Fruit fly (Drosophila melanogaster) whole organism, embryonic: Measurements from ENCODE around the gene CG13096.

Experiments used
- Asciz ChIP-seq: fragments of 200-800 bp; sonication (Bioruptor generic); optimal IDR thresholded peaks from 2 replicates; lab custom pipeline; 2017; ENCODE audit warnings: missing biosample characterization, mild to moderate bottlenecking, missing genetic modification characterization, missing genetic modification reagents
- Atf3 ChIP-seq: fragments of 200-800 bp; sonication (Bioruptor generic); optimal IDR thresholded peaks from 3 replicates; lab custom pipeline; 2016; ENCODE audit warnings: missing biosample characterization, missing genetic modification characterization
- BtbVII ChIP-seq: fragments of 200-800 bp; sonication (Bioruptor generic); optimal IDR thresholded peaks from 3 replicates; lab custom pipeline; 2017; ENCODE audit warnings: missing biosample characterization, mild to moderate bottlenecking, missing genetic modification characterization
- CG10462 ChIP-seq: fragments of 200-800 bp; sonication (Bioruptor generic); optimal IDR thresholded peaks from 2 replicates; lab custom pipeline; 2016; ENCODE audit warnings: missing biosample characterization, missing genetic modification characterization
- CG13296 ChIP-seq: fragments of 200-800 bp; sonication (Bioruptor generic); optimal IDR thresholded peaks from 3 replicates; lab custom pipeline; 2018; ENCODE audit warnings: missing biosample characterization, mild to moderate bottlenecking, missing genetic modification characterization
- CG13424 ChIP-seq: fragments of 200-800 bp; sonication (Bioruptor generic); optimal IDR thresholded peaks from 2 replicates; lab custom pipeline; 2019; ENCODE audit warnings: missing biosample characterization, mild to moderate bottlenecking, missing genetic modification characterization, moderate library complexity
- CG13775 ChIP-seq: fragments of 200-800 bp; sonication (Bioruptor generic); optimal IDR thresholded peaks from 3 replicates; lab custom pipeline; 2017; ENCODE audit warnings: missing biosample characterization, mild to moderate bottlenecking, missing genetic modification characterization
- CG14050 ChIP-seq: fragments of 200-800 bp; sonication (Bioruptor generic); IDR thresholded peaks from 3 replicates; pipeline ENCODE4 v1.3.6; 2022; ENCODE audit warnings: missing biosample characterization, missing genetic modification characterization
- CG15601 ChIP-seq: fragments of 200-800 bp; sonication (Bioruptor generic); optimal IDR thresholded peaks from 3 replicates; lab custom pipeline; 2019; ENCODE audit warnings: missing biosample characterization, mild to moderate bottlenecking, missing genetic modification characterization, moderate library complexity
- CG1792 ChIP-seq: fragments of 200-800 bp; sonication (Bioruptor generic); optimal IDR thresholded peaks from 2 replicates; lab custom pipeline; 2016; ENCODE audit warnings: missing biosample characterization, missing genetic modification characterization
- CG2129 ChIP-seq: fragments of 200-800 bp; sonication (Bioruptor generic); IDR thresholded peaks from 2 replicates; pipeline ENCODE4 v1.3.6; 2022; ENCODE audit warnings: missing biosample characterization, missing genetic modification characterization; ENCODE audit not compliant: partially characterized antibody
- CG2199 ChIP-seq: fragments of 200-800 bp; sonication (Bioruptor generic); IDR thresholded peaks from 3 replicates; pipeline ENCODE4 v1.3.6; 2022; ENCODE audit warnings: missing biosample characterization, missing genetic modification characterization
- CG2712 ChIP-seq: fragments of 200-800 bp; optimal IDR thresholded peaks from 3 replicates; lab custom pipeline; 2019; ENCODE audit warnings: missing biosample characterization, mild to moderate bottlenecking, missing genetic modification characterization, moderate library complexity
- CG2875 ChIP-seq: fragments of 200-800 bp; sonication (Bioruptor generic); optimal IDR thresholded peaks from 2 replicates; lab custom pipeline; 2017; ENCODE audit warnings: missing biosample characterization, mild to moderate bottlenecking, missing genetic modification characterization, missing genetic modification reagents
- CG3995 ChIP-seq: fragments of 200-800 bp; sonication (Bioruptor generic); optimal IDR thresholded peaks from 3 replicates; lab custom pipeline; 2016; ENCODE audit warnings: missing biosample characterization, missing genetic modification characterization
- CG42726 ChIP-seq: fragments of 200-800 bp; sonication (Bioruptor generic); IDR thresholded peaks from 2 replicates; pipeline ENCODE4 v1.3.6; 2022; ENCODE audit warnings: missing biosample characterization, missing genetic modification characterization; ENCODE audit not compliant: partially characterized antibody
- CG8924 ChIP-seq: fragments of 200-800 bp; optimal IDR thresholded peaks from 3 replicates; lab custom pipeline; 2019; ENCODE audit warnings: missing biosample characterization, mild to moderate bottlenecking, missing genetic modification characterization, moderate library complexity
- D19A ChIP-seq: fragments of 200-800 bp; optimal IDR thresholded peaks from 3 replicates; lab custom pipeline; 2019; ENCODE audit warnings: missing biosample characterization, mild to moderate bottlenecking, missing genetic modification characterization, moderate library complexity
- Dip3 ChIP-seq: fragments of 200-800 bp; sonication (Bioruptor generic); optimal IDR thresholded peaks from 3 replicates; lab custom pipeline; 2016; ENCODE audit warnings: missing biosample characterization, missing genetic modification characterization
- Dll ChIP-seq: fragments of 200-800 bp; sonication (Bioruptor generic); IDR thresholded peaks from 4 replicates; pipeline ENCODE4 v1.3.6; 2022; ENCODE audit warnings: missing biosample characterization, missing genetic modification characterization; ENCODE audit not compliant: partially characterized antibody
- Doc3 ChIP-seq: fragments of 200-800 bp; sonication (Bioruptor generic); IDR thresholded peaks from 3 replicates; pipeline ENCODE4 v1.3.6; 2022; ENCODE audit warnings: missing biosample characterization, missing genetic modification characterization; ENCODE audit not compliant: partially characterized antibody
- E2f1 ChIP-seq: fragments of 200-800 bp; sonication (Bioruptor generic); IDR thresholded peaks from 2 replicates; pipeline ENCODE4 v1.3.6; 2022; ENCODE audit warnings: missing biosample characterization, missing genetic modification characterization
- Ets97D ChIP-seq: fragments of 200-800 bp; sonication (Bioruptor generic); optimal IDR thresholded peaks from 3 replicates; lab custom pipeline; 2016; ENCODE audit warnings: missing biosample characterization, missing genetic modification characterization
- Fer1 ChIP-seq: fragments of 200-800 bp; sonication (Bioruptor generic); optimal IDR thresholded peaks from 2 replicates; lab custom pipeline; 2017; ENCODE audit warnings: missing biosample characterization, mild to moderate bottlenecking, missing genetic modification characterization
- NC2α ChIP-seq: fragments of 200-800 bp; sonication (Bioruptor generic); optimal IDR thresholded peaks from 2 replicates; lab custom pipeline; 2016; ENCODE audit warnings: missing biosample characterization, missing genetic modification characterization
- Nf-YB ChIP-seq: fragments of 200-800 bp; sonication (Bioruptor generic); optimal IDR thresholded peaks from 3 replicates; lab custom pipeline; 2019; ENCODE audit warnings: missing biosample characterization, mild to moderate bottlenecking, missing genetic modification characterization, moderate library complexity
- Scr ChIP-seq: fragments of 200-800 bp; sonication (Bioruptor generic); IDR thresholded peaks from 2 replicates; pipeline ENCODE4 v1.3.6; 2022; ENCODE audit warnings: missing biosample characterization, missing genetic modification characterization; ENCODE audit not compliant: partially characterized antibody
- Trl ChIP-seq, 3 experiments: fragments of >200 bp in 2 of 3; fragments of 200-800 bp in 1 of 3; sonication (Bioruptor generic) in 1 of 3; optimal IDR thresholded peaks; 2 replicates in 1 of 3; 3 replicates in 2 of 3; lab custom pipeline; 2016 to 2017; ENCODE audit warnings: missing biosample characterization in 1 of 3, missing genetic modification characterization in 1 of 3
- YL-1 ChIP-seq: fragments of 200-800 bp; sonication (Bioruptor generic); optimal IDR thresholded peaks from 3 replicates; lab custom pipeline; 2017; ENCODE audit warnings: missing biosample characterization, mild to moderate bottlenecking, missing genetic modification characterization
- ac ChIP-seq: fragments of 200-800 bp; sonication (Bioruptor generic); optimal IDR thresholded peaks from 3 replicates; lab custom pipeline; 2017; ENCODE audit warnings: missing biosample characterization, mild to moderate bottlenecking, missing genetic modification characterization
- aop ChIP-seq: fragments of 200-800 bp; sonication (Bioruptor generic); IDR thresholded peaks from 2 replicates; pipeline ENCODE4 v1.3.6; 2022; ENCODE audit warnings: missing biosample characterization, missing genetic modification characterization
- bab2 ChIP-seq: fragments of 200-800 bp; sonication (Bioruptor generic); optimal IDR thresholded peaks from 2 replicates; lab custom pipeline; 2016; ENCODE audit warnings: missing biosample characterization, missing genetic modification characterization
- bcd ChIP-seq: fragments of 200-800 bp; sonication (Bioruptor generic); optimal IDR thresholded peaks from 2 replicates; lab custom pipeline; 2017; ENCODE audit warnings: missing biosample characterization, mild to moderate bottlenecking, missing genetic modification characterization
- caup ChIP-seq: fragments of 200-800 bp; sonication (Bioruptor generic); optimal IDR thresholded peaks from 3 replicates; lab custom pipeline; 2017; ENCODE audit warnings: missing biosample characterization, mild to moderate bottlenecking, missing genetic modification characterization, moderate library complexity; ENCODE audit not compliant: severe bottlenecking
- chm ChIP-seq: fragments of 200-800 bp; sonication (Bioruptor generic); IDR thresholded peaks from 2 replicates; pipeline ENCODE4 v1.3.6; 2022; ENCODE audit warnings: missing biosample characterization, missing genetic modification characterization
- croc ChIP-seq: fragments of 200-800 bp; sonication (Bioruptor generic); conservative IDR thresholded peaks from 3 replicates; pipeline ENCODE4 v1.3.6; 2022; ENCODE audit warnings: missing biosample characterization, missing genetic modification characterization
- ewg ChIP-seq: fragments of 200-800 bp; sonication (Bioruptor generic); optimal IDR thresholded peaks from 3 replicates; lab custom pipeline; 2017; ENCODE audit warnings: mild to moderate bottlenecking, missing biosample characterization, missing genetic modification reagents, missing genetic modification characterization
- exex ChIP-seq: fragments of 200-800 bp; sonication (Bioruptor generic); optimal IDR thresholded peaks from 4 replicates; lab custom pipeline; 2018; ENCODE audit warnings: missing biosample characterization, mild to moderate bottlenecking, missing genetic modification characterization, moderate library complexity
- hkb ChIP-seq, 2 experiments: fragments of 200-800 bp in 1 of 2; fragments of >200 bp in 1 of 2; sonication (Bioruptor generic) in 1 of 2; IDR thresholded peaks in 1 of 2; optimal IDR thresholded peaks in 1 of 2; 2 replicates each; pipeline versions ENCODE4 v1.3.6 to Lab custom; 2017 to 2022; ENCODE audit warnings: missing biosample characterization in 1 of 2, missing genetic modification characterization in 1 of 2
- nom ChIP-seq: fragments of 200-800 bp; sonication (Bioruptor generic); optimal IDR thresholded peaks from 2 replicates; lab custom pipeline; 2017; ENCODE audit warnings: missing biosample characterization, missing genetic modification characterization, mild to moderate bottlenecking, moderate library complexity, missing genetic modification reagents
- p53 ChIP-seq: fragments of 200-800 bp; sonication (Bioruptor generic); optimal IDR thresholded peaks from 2 replicates; lab custom pipeline; 2016; ENCODE audit warnings: missing biosample characterization, missing genetic modification characterization
- pan ChIP-seq, 4 experiments: fragments of >200 bp in 3 of 4; fragments of 200-800 bp in 1 of 4; sonication (Bioruptor generic) in 1 of 4; optimal IDR thresholded peaks in 3 of 4; IDR thresholded peaks in 1 of 4; 2 replicates each; pipeline versions ENCODE4 v1.3.6 to Lab custom; 2017 to 2022; ENCODE audit warnings: missing biosample characterization in 2 of 4, missing genetic modification characterization in 2 of 4, mixed read lengths in 1 of 4
- pros ChIP-seq: fragments of 200-800 bp; sonication (Bioruptor generic); optimal IDR thresholded peaks from 3 replicates; lab custom pipeline; 2019; ENCODE audit warnings: missing biosample characterization, mild to moderate bottlenecking, missing genetic modification characterization, moderate library complexity
- row ChIP-seq: fragments of 200-800 bp; sonication (Bioruptor generic); IDR thresholded peaks from 3 replicates; pipeline ENCODE4 v1.3.6; 2022; ENCODE audit warnings: missing biosample characterization, missing genetic modification characterization
- slou ChIP-seq: fragments of 200-800 bp; sonication (Bioruptor generic); optimal IDR thresholded peaks from 3 replicates; lab custom pipeline; 2016; ENCODE audit warnings: missing biosample characterization, missing genetic modification characterization
- ttk ChIP-seq: fragments of 200-800 bp; sonication (Bioruptor generic); IDR thresholded peaks from 2 replicates; pipeline ENCODE4 v2.1.2; 2022; ENCODE audit warnings: missing biosample characterization, missing genetic modification characterization
- wek ChIP-seq: fragments of 200-800 bp; sonication (Bioruptor generic); optimal IDR thresholded peaks from 3 replicates; lab custom pipeline; 2018; ENCODE audit warnings: missing biosample characterization, mild to moderate bottlenecking, missing genetic modification characterization, moderate library complexity

Gene CG13096

DNA sequence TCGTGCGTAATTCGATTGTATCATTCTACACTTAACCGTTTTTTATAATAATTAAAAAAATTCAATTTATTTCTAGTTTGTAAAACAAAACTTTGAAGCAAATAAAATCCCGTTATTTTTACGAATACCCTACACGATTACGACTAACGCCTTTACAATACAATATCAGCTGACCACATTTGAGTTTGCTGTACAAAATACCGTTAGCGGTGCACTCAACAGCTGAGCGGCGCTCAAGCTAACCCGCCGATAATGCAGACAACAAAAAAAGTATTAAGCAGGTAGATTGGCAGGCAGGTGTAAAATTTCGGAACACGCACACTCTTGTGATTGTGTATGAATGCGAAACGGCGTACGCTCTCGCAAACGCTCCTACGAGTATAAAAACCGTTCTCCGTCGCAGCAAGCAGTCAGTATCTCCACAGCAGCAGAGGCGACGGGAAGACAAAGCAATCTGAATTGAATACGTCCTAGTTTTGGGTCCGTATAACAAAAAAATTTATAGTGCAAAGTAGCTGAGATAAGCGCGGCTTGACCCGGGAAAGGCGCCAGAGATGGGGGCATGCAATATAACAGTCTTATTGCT is 10.2 kb upstream of the CG13096 start, which contains the start of gene Acer:
Gene Acer (plus strand): TSS at position 210 of the 586 bp plus-strand sequence.
- TF ChIP-seq Dll (GFP tag; lab: Robert Waterston, UW) = peak; percentile 60; the same call in 3 of the 4 replicates
- TF ChIP-seq CG42726 (GFP tag; lab: Robert Waterston, UW) = no peak
- peak; percentile 30 for TF ChIP-seq CG2712 (tag; lab: Kevin White, UChicago)
- no peak for TF ChIP-seq croc (GFP tag; lab: Robert Waterston, UW)
- peak; percentile 20 for TF ChIP-seq CG10462 (GFP tag; lab: Kevin White, UChicago)
- TF ChIP-seq CG13775 (GFP tag; lab: Kevin White, UChicago) = no peak
- TF ChIP-seq ewg = no peak
- no peak for TF ChIP-seq CG15601 (tag; lab: Kevin White, UChicago)
- TF ChIP-seq Asciz (GFP tag; lab: Kevin White, UChicago) = no peak
- TF ChIP-seq bab2 (GFP tag; lab: Kevin White, UChicago) = no peak
- peak; percentile 40 for TF ChIP-seq D19A
- TF ChIP-seq ac = peak; percentile 78
- TF ChIP-seq CG8924 (tag; lab: Kevin White, UChicago) = peak; percentile 14
- no peak for TF ChIP-seq bcd
- TF ChIP-seq Scr = peak; percentile 35; the same call in 1 of the 2 replicates
- TF ChIP-seq caup (GFP tag; lab: Kevin White, UChicago) = peak; percentile 23
- TF ChIP-seq slou (GFP tag; lab: Kevin White, UChicago) = no peak
- no peak for TF ChIP-seq NC2α (GFP tag; lab: Kevin White, UChicago)
- TF ChIP-seq Atf3 (GFP tag; lab: Kevin White, UChicago) = no peak
- peak in 1 of 2 experiments; percentile 43 for TF ChIP-seq Trl (optimal IDR thresholded peaks at IDR 0.05; lab: Kevin White, UChicago)
- peak; percentile 25 for TF ChIP-seq Trl (GFP tag; optimal IDR thresholded peaks at IDR 0.05; lab: Kevin White, UChicago)
- TF ChIP-seq CG2129 (GFP tag; lab: Robert Waterston, UW) = peak; percentile 47; the same call in 1 of the 2 replicates
- TF ChIP-seq ttk (GFP tag; lab: Robert Waterston, UW) = no peak
- no peak for TF ChIP-seq CG2875 (GFP tag; lab: Kevin White, UChicago)
- TF ChIP-seq E2f1 (GFP tag; lab: Robert Waterston, UW) = no peak
- TF ChIP-seq pros (GFP tag; lab: Kevin White, UChicago) = peak; percentile 66
- peak; percentile 56; the same call in 2 of the 3 replicates for TF ChIP-seq Doc3 (GFP tag; lab: Robert Waterston, UW)
- TF ChIP-seq Dip3 = no peak
- TF ChIP-seq Fer1 (GFP tag; lab: Kevin White, UChicago) = peak; percentile 8
- TF ChIP-seq p53 (GFP tag; lab: Kevin White, UChicago) = peak; percentile 24
- peak; percentile 24 for TF ChIP-seq CG3995 (GFP tag; lab: Kevin White, UChicago)
- TF ChIP-seq row = peak; percentile 34; the same call in 1 of the 3 replicates
- TF ChIP-seq nom (GFP tag; lab: Kevin White, UChicago) = peak; percentile 11
- TF ChIP-seq chm (GFP tag; lab: Robert Waterston, UW) = no peak; the same call in 1 of the 2 replicates
- TF ChIP-seq Nf-YB (GFP tag; lab: Kevin White, UChicago) = peak; percentile 5
- TF ChIP-seq hkb (optimal IDR thresholded peaks at IDR 0.05; lab: Kevin White, UChicago) = no peak
- 0 out of 2 replicates have a peak, but pooled peaks have one; percentile 13 for TF ChIP-seq hkb (GFP tag; IDR thresholded peaks at IDR 0.05; lab: Robert Waterston, UW)
- TF ChIP-seq Ets97D (GFP tag; lab: Kevin White, UChicago) = peak; percentile 6
- no peak for TF ChIP-seq YL-1 (GFP tag; lab: Kevin White, UChicago)
- peak; percentile 22 for TF ChIP-seq CG13296 (GFP tag; lab: Kevin White, UChicago)
- no peak for TF ChIP-seq exex (tag; lab: Kevin White, UChicago)
- TF ChIP-seq CG1792 (GFP tag; lab: Kevin White, UChicago) = peak; percentile 4
- TF ChIP-seq pan (optimal IDR thresholded peaks at IDR 0.05; lab: Kevin White, UChicago) = no peak
- TF ChIP-seq pan (GFP tag; optimal IDR thresholded peaks at IDR 0.05 in 1 of 2, IDR thresholded peaks at IDR 0.05 in 1 of 2) = peak in 1 of 2 experiments; percentile 23
- TF ChIP-seq CG14050 (GFP tag; lab: Robert Waterston, UW) = no peak
- peak; percentile 95 for TF ChIP-seq wek (GFP tag; lab: Kevin White, UChicago)
- TF ChIP-seq CG13424 (tag; lab: Kevin White, UChicago) = peak; percentile 18
- no peak for TF ChIP-seq aop (GFP tag; lab: Robert Waterston, UW)
- no peak for TF ChIP-seq BtbVII
- TF ChIP-seq CG2199 (GFP tag; lab: Robert Waterston, UW) = no peak
